Worm (Caenorhabditis elegans) whole organism, L4/young adult: ENCODE data around the gene Y46E12BL.2.

Experiments
- W03F9.2 ChIP-seq: fragments of 150-350 bp; optimal IDR thresholded peaks from 2 replicates; lab custom pipeline; 2014; ENCODE audit warnings: missing biosample characterization, missing genetic modification characterization
- dao-5 ChIP-seq: sonication (generic microtip); optimal IDR thresholded peaks from 2 replicates; lab custom pipeline; 2016; ENCODE audit warnings: missing genotype, missing genetic modification characterization, moderate library complexity, missing compliant biosample characterization
- him-1 ChIP-seq: sonication (generic microtip); optimal IDR thresholded peaks from 2 replicates; lab custom pipeline; 2016; ENCODE audit warnings: missing genotype, missing genetic modification reagents, missing genetic modification characterization, missing compliant biosample characterization

Gene Y46E12BL.2

ce11 chrII:15208874-15209273 is 23.9 kb upstream of the Y46E12BL.2 start:
- TF ChIP-seq him-1 (tag; lab: Kevin White, UChicago) (no peak), dao-5 (tag; lab: Kevin White, UChicago) (no peak), W03F9.2 (no peak)

ce11 chrII:15209309-15209708 is 23.4 kb upstream of the Y46E12BL.2 start:
- TF ChIP-seq dao-5 (tag; lab: Kevin White, UChicago) = no peak
- no peak for TF ChIP-seq W03F9.2
- TF ChIP-seq him-1 (tag; lab: Kevin White, UChicago) = no peak

DNA sequence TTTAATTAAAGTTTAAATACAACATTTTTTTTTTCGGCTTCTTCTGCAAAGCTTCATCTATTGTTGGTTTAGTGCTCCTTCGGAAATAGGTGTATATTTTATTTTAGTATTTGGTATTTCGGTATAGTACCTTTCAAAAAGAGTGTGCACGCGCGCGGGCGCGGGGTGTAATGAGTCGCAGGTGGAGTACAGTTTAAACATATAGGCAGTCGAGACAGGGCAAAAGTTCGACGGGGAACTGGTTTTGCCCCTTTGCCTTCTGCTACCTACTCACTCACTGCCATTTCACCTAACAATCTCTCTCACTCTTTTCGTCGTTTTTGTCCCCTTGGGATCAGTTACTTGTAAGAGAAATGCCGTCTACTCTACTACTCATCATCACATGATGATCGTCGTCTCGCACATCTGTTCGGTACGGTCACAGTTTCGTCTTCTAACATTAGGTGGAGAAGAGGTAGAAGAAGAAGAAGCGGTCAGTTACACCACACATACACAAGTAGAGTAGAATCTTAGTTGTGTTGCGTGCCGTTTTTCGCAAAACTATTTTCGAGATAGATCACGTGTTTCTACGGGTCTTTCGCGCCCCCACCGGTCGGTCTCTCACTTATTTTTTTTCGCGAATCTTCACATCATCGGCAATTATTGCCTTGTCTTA is 20.4 kb upstream of the Y46E12BL.2 start:
- TF ChIP-seq dao-5 (tag; lab: Kevin White, UChicago) = no peak
- no peak for TF ChIP-seq him-1 (tag; lab: Kevin White, UChicago)
- no peak for TF ChIP-seq W03F9.2

DNA sequence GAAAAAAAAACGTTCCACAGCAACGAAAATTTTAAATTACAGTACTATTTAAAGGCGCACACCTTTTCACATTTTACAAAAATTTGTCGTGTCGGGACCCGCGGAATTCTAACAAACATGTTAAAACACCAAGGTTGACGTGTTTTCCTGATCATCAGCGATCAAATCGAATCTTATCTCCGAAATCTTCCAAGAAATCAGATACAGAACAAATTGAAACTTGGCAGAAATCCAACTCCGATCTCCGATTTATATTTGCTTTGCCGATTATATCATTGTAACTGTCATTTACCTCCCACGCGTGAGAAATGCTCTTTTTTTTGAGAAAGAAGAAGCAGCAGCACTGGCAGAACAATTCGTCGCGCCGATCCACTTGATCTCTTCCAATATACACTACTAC is 19.0 kb upstream of the Y46E12BL.2 start:
- TF ChIP-seq W03F9.2 (no peak), dao-5 (tag; lab: Kevin White, UChicago) (no peak)

ce11 chrII:15217949-15218348 is 14.8 kb upstream of the Y46E12BL.2 start:
- no peak for TF ChIP-seq him-1 (tag; lab: Kevin White, UChicago)
- no peak for TF ChIP-seq W03F9.2
- TF ChIP-seq dao-5 (tag; lab: Kevin White, UChicago) = no peak

DNA sequence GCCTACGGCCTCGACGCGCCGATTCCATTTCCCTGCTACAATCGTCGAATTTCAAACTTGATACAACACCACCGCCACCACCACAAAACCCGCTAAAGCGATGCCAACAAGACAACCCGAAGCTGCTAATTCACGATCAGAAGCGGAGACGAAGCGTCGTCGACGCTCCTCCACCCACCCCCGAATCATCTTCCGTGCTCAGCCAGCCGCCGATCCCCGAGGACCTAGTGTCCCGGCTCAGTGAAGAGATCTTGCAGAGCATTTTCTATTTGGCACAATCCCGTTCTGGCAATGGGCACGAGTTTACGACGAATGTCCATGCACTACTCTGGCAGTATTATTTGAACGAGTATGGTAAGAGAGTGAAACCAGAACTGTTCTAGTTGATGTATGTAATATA is 14.1 kb upstream of the Y46E12BL.2 start:
- no peak for TF ChIP-seq W03F9.2
- no peak for TF ChIP-seq dao-5 (tag; lab: Kevin White, UChicago)
- no peak for TF ChIP-seq him-1 (tag; lab: Kevin White, UChicago)

DNA sequence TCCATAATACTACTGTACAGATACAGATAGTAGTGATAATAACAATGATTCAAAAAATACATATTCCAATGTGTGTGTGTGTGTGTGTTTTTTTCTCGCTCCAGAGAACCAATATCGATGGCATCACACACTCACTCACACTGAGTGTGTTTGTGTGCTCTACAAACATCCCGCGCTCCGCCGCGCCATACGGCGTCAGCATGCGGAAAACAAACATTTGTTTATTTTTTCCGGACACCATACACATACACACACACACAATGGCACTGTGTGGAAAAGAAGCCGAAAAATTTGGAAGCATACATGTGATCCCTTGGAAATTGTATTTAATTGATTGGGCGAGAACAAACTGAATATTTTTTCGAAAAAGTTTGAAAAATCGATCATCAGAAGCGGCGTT is 13.7 kb upstream of the Y46E12BL.2 start:
- TF ChIP-seq him-1 (tag; lab: Kevin White, UChicago) (no peak), W03F9.2 (no peak), dao-5 (tag; lab: Kevin White, UChicago) (no peak)

DNA sequence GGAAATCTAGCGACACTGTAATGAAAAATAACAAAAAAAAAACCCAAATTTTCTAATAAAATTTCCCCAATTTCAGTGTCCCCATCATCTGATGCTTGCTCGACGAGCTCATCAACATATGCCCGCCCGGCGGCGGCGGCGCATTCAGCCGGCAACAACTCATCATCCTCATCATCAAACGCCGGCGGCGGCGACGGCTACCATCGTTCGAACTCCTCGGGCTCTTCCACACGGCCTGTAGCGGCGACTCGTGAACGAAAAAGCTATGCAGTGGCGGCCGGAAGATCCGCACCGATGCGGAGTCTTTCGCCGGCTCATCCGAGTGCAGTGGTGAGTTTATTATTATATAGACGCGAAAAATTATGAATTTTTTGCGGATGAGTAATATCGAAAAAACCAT is 12.6 kb upstream of the Y46E12BL.2 start:
- TF ChIP-seq him-1 (tag; lab: Kevin White, UChicago) (no peak), dao-5 (tag; lab: Kevin White, UChicago) (no peak), W03F9.2 (no peak)

- TF ChIP-seq him-1 (tag; lab: Kevin White, UChicago) (no peak), W03F9.2 (no peak), dao-5 (tag; lab: Kevin White, UChicago) (no peak)
Observed at ce11 chrII:15226186-15226585, 6.6 kb upstream of the Y46E12BL.2 start.

ce11 chrII:15226805-15227204 is 5.9 kb upstream of the Y46E12BL.2 start:
- TF ChIP-seq him-1 (tag; lab: Kevin White, UChicago) (no peak), dao-5 (tag; lab: Kevin White, UChicago) (no peak), W03F9.2 (no peak)

DNA sequence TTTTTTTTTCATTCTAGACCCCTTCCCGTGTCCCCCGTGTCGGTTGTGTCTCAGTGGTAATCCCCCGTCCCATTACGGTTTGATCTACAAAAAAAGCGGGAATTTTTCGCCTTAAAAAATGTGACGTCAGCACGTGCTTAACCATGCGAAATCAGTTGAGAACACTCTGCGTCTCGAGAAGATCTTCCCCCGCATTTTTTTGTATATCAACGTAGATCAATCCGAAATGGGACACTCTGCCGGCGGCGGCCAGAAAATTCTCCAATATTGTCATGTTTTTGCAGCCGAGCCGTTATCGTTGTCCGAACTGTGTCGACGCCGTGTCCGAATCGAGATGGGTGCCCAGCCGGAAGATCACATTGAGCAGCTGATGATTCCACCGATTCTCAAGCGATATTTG is 4.7 kb upstream of the Y46E12BL.2 start:
- TF ChIP-seq him-1 (tag; lab: Kevin White, UChicago) (no peak), W03F9.2 (no peak), dao-5 (tag; lab: Kevin White, UChicago) (no peak)

ce11 chrII:15229785-15230393 is 2.9 kb upstream of the Y46E12BL.2 start, which contains the start of gene spsb-2:
Gene spsb-2, plus strand, starts transcription at chrII:15230343.
- TF ChIP-seq dao-5 (tag; lab: Kevin White, UChicago) (no peak), him-1 (tag; lab: Kevin White, UChicago) (no peak), W03F9.2 (no peak)

DNA sequence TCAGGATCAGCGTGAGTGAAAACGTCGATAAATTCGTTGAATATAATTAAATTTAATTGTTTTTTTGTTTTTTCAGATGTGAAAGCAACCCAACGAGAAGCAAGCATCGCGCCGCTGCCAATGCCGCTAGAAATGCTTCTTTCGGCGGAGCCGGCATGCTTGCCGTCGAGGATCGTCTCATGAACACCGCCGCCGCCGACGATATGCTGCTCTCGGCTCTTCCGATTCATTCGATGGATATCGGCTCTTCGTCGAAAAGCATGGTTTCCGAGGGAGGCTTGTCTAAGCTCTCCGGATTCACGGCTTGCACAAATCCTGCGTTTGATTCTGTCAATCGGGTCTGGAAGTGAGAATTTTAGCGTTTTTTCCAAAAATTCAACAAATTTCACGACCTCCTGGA is 472 bp downstream of the Y46E12BL.2 start:
- no peak for TF ChIP-seq W03F9.2
- no peak for TF ChIP-seq dao-5 (tag; lab: Kevin White, UChicago)
- TF ChIP-seq him-1 (tag; lab: Kevin White, UChicago) = no peak

ce11 chrII:15235597-15235996 is 2.9 kb downstream of the Y46E12BL.2 start:
- TF ChIP-seq him-1 (tag; lab: Kevin White, UChicago) (no peak), W03F9.2 (no peak), dao-5 (tag; lab: Kevin White, UChicago) (no peak)

- TF ChIP-seq dao-5 (tag; lab: Kevin White, UChicago) = no peak
- no peak for TF ChIP-seq W03F9.2
- no peak for TF ChIP-seq him-1 (tag; lab: Kevin White, UChicago)
Observed at ce11 chrII:15237160-15237559, 4.4 kb downstream of the Y46E12BL.2 start.
